Worm (Caenorhabditis elegans): ENCODE results near the gene C08F8.9.

- no peak for TF ChIP-seq dao-5 (tag; optimal IDR thresholded peaks at IDR 0.05)
- TF ChIP-seq him-1 (tag; optimal IDR thresholded peaks at IDR 0.05), result no peak
Measured at ce11 chrIV:11207186-11207585, 28.8 kb upstream of the C08F8.9 start, which contains the start of gene R07H5.9.
